Fruit fly (Drosophila melanogaster): ENCODE results near the gene Spn75F.

Gene Spn75F

DNA sequence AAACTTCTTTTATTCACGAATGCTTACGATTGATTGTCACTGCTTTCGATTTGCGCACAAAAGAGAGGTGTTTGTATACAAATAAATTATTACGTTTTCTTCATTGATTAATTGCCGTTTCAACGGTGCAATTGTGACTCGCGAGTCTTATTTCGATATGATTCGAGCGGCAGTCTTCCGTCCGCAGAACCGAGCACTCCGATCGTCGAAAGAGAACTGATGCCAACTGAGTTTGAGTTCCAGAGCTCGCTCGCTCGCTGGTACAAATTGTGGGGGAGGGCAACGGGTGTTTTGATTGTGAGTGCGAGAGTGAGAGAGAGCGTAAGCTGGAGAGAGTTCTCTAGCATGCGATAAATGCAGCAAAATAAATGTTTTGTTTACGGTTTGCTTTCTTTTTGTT is 41.0 kb upstream of the Spn75F start:
- TF ChIP-seq CG16779 (tag; optimal IDR thresholded peaks at IDR 0.05) (no peak), CG6276 (GFP tag; optimal IDR thresholded peaks at IDR 0.05) (peak; percentile 4), CG6854 (GFP tag; optimal IDR thresholded peaks at IDR 0.05) (peak; percentile 61), Eip75B (GFP tag; optimal IDR thresholded peaks at IDR 0.05) (peak; percentile 41), spab (GFP tag; optimal IDR thresholded peaks at IDR 0.05) (no peak), Sox15 (GFP tag; optimal IDR thresholded peaks at IDR 0.05) (no peak), fd59A (GFP tag; optimal IDR thresholded peaks at IDR 0.05) (no peak), fkh (GFP tag; optimal IDR thresholded peaks at IDR 0.05) (peak; percentile 24), CG6163 (GFP tag; IDR thresholded peaks at IDR 0.05) (peak; percentile 84), CG4318 (GFP tag; optimal IDR thresholded peaks at IDR 0.05) (no peak), Smox (GFP tag; optimal IDR thresholded peaks at IDR 0.05) (no peak), CG31627 (GFP tag; optimal IDR thresholded peaks at IDR 0.05) (no peak), CG9139 (GFP tag; optimal IDR thresholded peaks at IDR 0.05) (peak; percentile 70), CG8119 (GFP tag; IDR thresholded peaks at IDR 0.05) (peak; percentile 38; the same call in 2 of the 3 replicates), Hr4 (GFP tag; optimal IDR thresholded peaks at IDR 0.05) (no peak), CG3032 (tag; optimal IDR thresholded peaks at IDR 0.05) (no peak), eg (GFP tag; IDR thresholded peaks at IDR 0.05) (peak; percentile 45; the same call in 1 of the 3 replicates), dsx (GFP tag; optimal IDR thresholded peaks at IDR 0.05; ENCODE audit: poor library complexity, severe bottlenecking) (peak; percentile 52), Eip78C (GFP tag) (peak; percentile 79), Gug (GFP tag; IDR thresholded peaks at IDR 0.05) (0 out of 2 replicates have a peak, but pooled peaks have one; percentile 15), CG6792 (GFP tag; optimal IDR thresholded peaks at IDR 0.05) (no peak), CG3919 (GFP tag; optimal IDR thresholded peaks at IDR 0.05) (peak; percentile 61), net (GFP tag; optimal IDR thresholded peaks at IDR 0.05) (peak; percentile 51), OdsH (GFP tag; optimal IDR thresholded peaks at IDR 0.05) (no peak), salr (GFP tag; optimal IDR thresholded peaks at IDR 0.05) (no peak), fd85E (GFP tag; optimal IDR thresholded peaks at IDR 0.05) (no peak), esn (GFP tag; optimal IDR thresholded peaks at IDR 0.05) (peak; percentile 51), CG32006 (GFP tag; optimal IDR thresholded peaks at IDR 0.05) (no peak), pdm3 (GFP tag; optimal IDR thresholded peaks at IDR 0.05) (no peak), Lpt (GFP tag; optimal IDR thresholded peaks at IDR 0.05) (peak; percentile 56), CG10669 (GFP tag; optimal IDR thresholded peaks at IDR 0.05) (no peak), achi (GFP tag; optimal IDR thresholded peaks at IDR 0.05) (no peak), CG8319 (GFP tag; optimal IDR thresholded peaks at IDR 0.05) (no peak), lz (GFP tag; optimal IDR thresholded peaks at IDR 0.05) (peak; percentile 14), cyc (GFP tag; optimal IDR thresholded peaks at IDR 0.05) (no peak), vri (GFP tag; optimal IDR thresholded peaks at IDR 0.05) (peak; percentile 80), Ets96B (tag; optimal IDR thresholded peaks at IDR 0.05) (peak; percentile 22), ss (GFP tag; optimal IDR thresholded peaks at IDR 0.05) (peak; percentile 32 to 48), CG11902 (GFP tag; optimal IDR thresholded peaks at IDR 0.05) (no peak), CG11762 (GFP tag; optimal IDR thresholded peaks at IDR 0.05; ENCODE audit: insufficient read depth) (no peak), topi (GFP tag; optimal IDR thresholded peaks at IDR 0.05) (peak; percentile 42), CG1621 (tag; optimal IDR thresholded peaks at IDR 0.05) (peak; percentile 33), Met (GFP tag; optimal IDR thresholded peaks at IDR 0.05) (peak; percentile 38), Eip93F (GFP tag; optimal IDR thresholded peaks at IDR 0.05) (peak; percentile 22), CG15336 (GFP tag; IDR thresholded peaks at IDR 0.05) (peak; percentile 51), acj6 (GFP tag; optimal IDR thresholded peaks at IDR 0.05) (no peak), Hr39 (GFP tag; optimal IDR thresholded peaks at IDR 0.05) (no peak), Sox102F (GFP tag; optimal IDR thresholded peaks at IDR 0.05) (peak; percentile 73), Ets21C (GFP tag; optimal IDR thresholded peaks at IDR 0.05) (no peak), Hr38 (GFP tag; optimal IDR thresholded peaks at IDR 0.05) (no peak), Blimp-1 (GFP tag; optimal IDR thresholded peaks at IDR 0.05) (no peak), CG11294 (GFP tag; IDR thresholded peaks at IDR 0.05) (no peak)

Measured in whole organism, prepupa.